Worm (Caenorhabditis elegans) whole organism, L2 larva: ENCODE data around the gene cal-7.

ENCODE experiments used
- Y55F3AM.14 ChIP-seq: fragments of 200-800 bp; sonication (Bioruptor generic); optimal IDR thresholded peaks from 2 replicates; lab custom pipeline; 2018; ENCODE audit warnings: mild to moderate bottlenecking, missing genetic modification characterization, missing compliant biosample characterization
- ZK546.5 ChIP-seq: sonication (generic microtip); optimal IDR thresholded peaks from 2 replicates; lab custom pipeline; 2017; ENCODE audit warnings: missing biosample characterization, missing genetic modification characterization
- alr-1 ChIP-seq: fragments of 150-350 bp; optimal IDR thresholded peaks from 2 replicates; lab custom pipeline; 2014; ENCODE audit warnings: missing biosample characterization, missing genetic modification characterization
- aly-2 ChIP-seq: fragments of 150-350 bp; optimal IDR thresholded peaks from 2 replicates; lab custom pipeline; 2014; ENCODE audit warnings: missing biosample characterization, missing genetic modification characterization
- blmp-1 ChIP-seq: sonication (generic microtip); optimal IDR thresholded peaks from 2 replicates; lab custom pipeline; 2017; ENCODE audit warnings: missing genetic modification characterization, mild to moderate bottlenecking, missing compliant biosample characterization, antibody characterized with exemption, moderate library complexity; ENCODE audit not compliant: insufficient read depth
- ceh-82 ChIP-seq: fragments of 150-350 bp; optimal IDR thresholded peaks from 2 replicates; lab custom pipeline; 2014; ENCODE audit warnings: missing biosample characterization, missing genetic modification characterization
- crh-2 ChIP-seq: sonication (generic microtip); optimal IDR thresholded peaks from 2 replicates; lab custom pipeline; 2017; ENCODE audit warnings: missing biosample characterization, missing genetic modification characterization
- fos-1 ChIP-seq: fragments of 150-350 bp; optimal IDR thresholded peaks from 2 replicates; lab custom pipeline; 2014; ENCODE audit warnings: missing biosample characterization, missing genetic modification characterization
- lin-39 ChIP-seq: fragments of 150-350 bp; optimal IDR thresholded peaks from 2 replicates; lab custom pipeline; 2014; ENCODE audit warnings: missing biosample characterization, missing genetic modification reagents, missing genetic modification characterization
- mbf-1 ChIP-seq: sonication (generic microtip); optimal IDR thresholded peaks from 2 replicates; lab custom pipeline; 2017; ENCODE audit warnings: missing biosample characterization, missing genetic modification characterization
- mdl-1 ChIP-seq, 2 experiments: fragments of 150-350 bp in 1 of 2; sonication (generic microtip) in 1 of 2; optimal IDR thresholded peaks; 2 replicates each; lab custom pipeline; 2017; ENCODE audit warnings: missing biosample characterization in 2 of 2, missing genetic modification characterization in 2 of 2
- nhr-11 ChIP-seq: fragments of 150-350 bp; optimal IDR thresholded peaks from 2 replicates; lab custom pipeline; 2014; ENCODE audit warnings: missing biosample characterization, missing genetic modification characterization
- nhr-12 ChIP-seq: fragments of 150-350 bp; optimal IDR thresholded peaks from 2 replicates; lab custom pipeline; 2014; ENCODE audit warnings: missing biosample characterization, missing genetic modification characterization
- nhr-23 ChIP-seq: fragments of 150-350 bp; optimal IDR thresholded peaks from 2 replicates; lab custom pipeline; 2014; ENCODE audit warnings: missing biosample characterization, missing genetic modification reagents, missing genetic modification characterization
- nhr-237 ChIP-seq: fragments of 150-350 bp; optimal IDR thresholded peaks from 2 replicates; lab custom pipeline; 2014; ENCODE audit warnings: missing biosample characterization, missing genetic modification characterization
- nhr-25 ChIP-seq: fragments of 150-350 bp; sonication (generic microtip); optimal IDR thresholded peaks from 3 replicates; lab custom pipeline; 2014; ENCODE audit warnings: missing biosample characterization, missing genetic modification characterization
- nhr-77 ChIP-seq: fragments of 150-350 bp; optimal IDR thresholded peaks from 2 replicates; lab custom pipeline; 2014; ENCODE audit warnings: missing biosample characterization, missing genetic modification characterization
- peb-1 ChIP-seq: fragments of 150-350 bp; optimal IDR thresholded peaks from 2 replicates; lab custom pipeline; 2014; ENCODE audit warnings: missing biosample characterization, missing genetic modification characterization
- snpc-4 ChIP-seq: fragments of 150-350 bp; optimal IDR thresholded peaks from 2 replicates; lab custom pipeline; 2014; ENCODE audit warnings: missing biosample characterization, missing genetic modification characterization
- unc-55 ChIP-seq: fragments of 150-350 bp; sonication (generic microtip); optimal IDR thresholded peaks from 3 replicates; lab custom pipeline; 2014; ENCODE audit warnings: missing biosample characterization, missing genetic modification reagents, missing genetic modification characterization
- unc-62 ChIP-seq: fragments of 150-350 bp; optimal IDR thresholded peaks from 2 replicates; lab custom pipeline; 2014; ENCODE audit warnings: missing biosample characterization, missing genetic modification reagents, missing genetic modification characterization
- zag-1 ChIP-seq: fragments of 150-350 bp; optimal IDR thresholded peaks from 2 replicates; lab custom pipeline; 2014; ENCODE audit warnings: missing biosample characterization, missing genetic modification characterization
- ztf-11 ChIP-seq: sonication (generic microtip); optimal IDR thresholded peaks from 2 replicates; lab custom pipeline; 2017; ENCODE audit warnings: missing biosample characterization, missing genetic modification characterization
- ztf-4 ChIP-seq: fragments of 150-350 bp; optimal IDR thresholded peaks from 2 replicates; lab custom pipeline; 2014; ENCODE audit warnings: missing biosample characterization, missing genetic modification characterization

cal-7 gene

ce11 chrV:9782969-9783368 is 49.1 kb downstream of the cal-7 start, which contains the start of gene F46B6.5:
Gene F46B6.5, minus strand, starts transcription at chrV:9783069.
- no peak for TF ChIP-seq zag-1 (tag; lab: Kevin White, UChicago)
- TF ChIP-seq unc-55 (GFP tag; lab: Kevin White, UChicago), result no peak
- TF ChIP-seq fos-1 (tag; lab: Kevin White, UChicago), result no peak
- TF ChIP-seq alr-1, result no peak
- no peak for TF ChIP-seq blmp-1 (tag; lab: Kevin White, UChicago)
- no peak for TF ChIP-seq nhr-12 (tag; lab: Kevin White, UChicago)
- no peak for TF ChIP-seq Y55F3AM.14 (GFP tag; lab: Kevin White, UChicago)
- TF ChIP-seq aly-2 (tag; lab: Kevin White, UChicago), result no peak
- no peak for TF ChIP-seq nhr-237 (tag; lab: Kevin White, UChicago)
- no peak for TF ChIP-seq snpc-4 (tag; lab: Kevin White, UChicago)
- TF ChIP-seq lin-39 (tag; lab: Kevin White, UChicago), result no peak
- no peak for TF ChIP-seq ceh-82 (tag; lab: Kevin White, UChicago)
- no peak for TF ChIP-seq peb-1
- TF ChIP-seq nhr-11 (tag; lab: Kevin White, UChicago), result no peak
- no peak for TF ChIP-seq mdl-1 (tag; optimal IDR thresholded peaks at IDR 0.05; lab: Kevin White, UChicago)

ce11 chrV:9784215-9784614 is 50.3 kb downstream of the cal-7 start:
- TF ChIP-seq unc-62 (GFP tag; lab: Kevin White, UChicago) (no peak), ZK546.5 (tag; lab: Kevin White, UChicago) (no peak), nhr-11 (tag; lab: Kevin White, UChicago) (no peak), nhr-77 (tag; lab: Kevin White, UChicago) (no peak), unc-55 (GFP tag; lab: Kevin White, UChicago) (no peak), nhr-23 (tag; lab: Kevin White, UChicago) (no peak), mbf-1 (tag; lab: Kevin White, UChicago) (no peak), ztf-11 (no peak), nhr-25 (tag; lab: Kevin White, UChicago) (no peak), ztf-4 (tag; lab: Kevin White, UChicago) (no peak), crh-2 (tag; lab: Kevin White, UChicago) (no peak)
